Fruit fly (Drosophila melanogaster) whole organism, wandering third instar larva: ENCODE measurements around the gene Lcp65Ag1.

Experiments
- CG32264 ChIP-seq: fragments of 200-800 bp; sonication (Bioruptor generic); optimal IDR thresholded peaks from 2 replicates; lab custom pipeline; 2016; ENCODE audit warnings: missing biosample characterization, missing genetic modification characterization
- CG9705 ChIP-seq: fragments of 200-800 bp; sonication (Bioruptor generic); optimal IDR thresholded peaks from 2 replicates; lab custom pipeline; 2018; ENCODE audit warnings: missing biosample characterization, mild to moderate bottlenecking, missing genetic modification characterization
- CrebA ChIP-seq: fragments of 200-800 bp; sonication (Bioruptor generic); optimal IDR thresholded peaks from 2 replicates; lab custom pipeline; 2016; ENCODE audit warnings: missing biosample characterization, mild to moderate bottlenecking, missing genetic modification characterization, borderline replicate concordance
- Dif ChIP-seq: fragments of 200-275, 200-300 bp; sonication (Bioruptor generic); optimal IDR thresholded peaks from 2 replicates; lab custom pipeline; 2018; ENCODE audit warnings: missing biosample characterization, missing genetic modification characterization; ENCODE audit not compliant: partially characterized antibody
- GATAd ChIP-seq: sonication (Bioruptor generic); optimal IDR thresholded peaks from 2 replicates; lab custom pipeline; 2016; ENCODE audit warnings: missing biosample characterization, missing genetic modification characterization
- HLH106 ChIP-seq: fragments of 200-800 bp; optimal IDR thresholded peaks from 3 replicates; lab custom pipeline; 2019; ENCODE audit warnings: missing biosample characterization, mild to moderate bottlenecking, missing genetic modification characterization, moderate library complexity
- Hnf4 ChIP-seq: fragments of 200-800 bp; sonication (Bioruptor generic); optimal IDR thresholded peaks from 2 replicates; lab custom pipeline; 2016; ENCODE audit warnings: missing biosample characterization, mild to moderate bottlenecking, missing genetic modification characterization
- Hr78 ChIP-seq: fragments of >200 bp; optimal IDR thresholded peaks from 2 replicates; lab custom pipeline; 2017; ENCODE audit warnings: missing biosample characterization, missing genetic modification characterization
- Hr83 ChIP-seq: fragments of 200-300 bp; sonication (Bioruptor generic); optimal IDR thresholded peaks from 2 replicates; lab custom pipeline; 2016; ENCODE audit warnings: missing biosample characterization, mild to moderate bottlenecking, missing genetic modification characterization, moderate library complexity; ENCODE audit not compliant: poor library complexity, severe bottlenecking
- Jra ChIP-seq: sonication (Bioruptor generic); optimal IDR thresholded peaks from 2 replicates; lab custom pipeline; 2016; ENCODE audit warnings: missing biosample characterization, missing genetic modification characterization
- Myc ChIP-seq: fragments of >200 bp; optimal IDR thresholded peaks from 2 replicates; lab custom pipeline; 2017
- OdsH ChIP-seq: fragments of 200-800 bp; sonication (Bioruptor generic); optimal IDR thresholded peaks from 2 replicates; lab custom pipeline; 2016; ENCODE audit warnings: missing biosample characterization, mild to moderate bottlenecking, missing genetic modification characterization
- Rel ChIP-seq, 2 experiments: fragments of 200-800 bp; sonication (Bioruptor generic) in 1 of 2; optimal IDR thresholded peaks; 2 replicates in 1 of 2; 3 replicates in 1 of 2; lab custom pipeline; 2016 to 2019; ENCODE audit warnings: mild to moderate bottlenecking in 2 of 2, missing biosample characterization in 2 of 2, missing genetic modification characterization in 2 of 2, moderate library complexity in 1 of 2
- Vsx2 ChIP-seq: fragments of 200-300, 225-300 bp; sonication (Bioruptor generic); optimal IDR thresholded peaks from 2 replicates; lab custom pipeline; 2018; ENCODE audit warnings: missing biosample characterization, missing genetic modification characterization; ENCODE audit not compliant: partially characterized antibody
- brk ChIP-seq: fragments of 200-800 bp; sonication (Bioruptor generic); optimal IDR thresholded peaks from 2 replicates; lab custom pipeline; 2016; ENCODE audit warnings: missing biosample characterization, mild to moderate bottlenecking, missing genetic modification characterization
- dmrt93B ChIP-seq: fragments of 200-800 bp; sonication (Bioruptor generic); optimal IDR thresholded peaks from 2 replicates; lab custom pipeline; 2018; ENCODE audit warnings: missing biosample characterization, mild to moderate bottlenecking, missing genetic modification characterization
- ey ChIP-seq: fragments of 200-800 bp; sonication (Bioruptor generic); optimal IDR thresholded peaks from 2 replicates; lab custom pipeline; 2016; ENCODE audit warnings: missing biosample characterization, missing genetic modification characterization
- foxo ChIP-seq, 2 experiments: fragments of 200-800 bp; sonication (Bioruptor generic); optimal IDR thresholded peaks; 2 replicates in 1 of 2; 3 replicates in 1 of 2; lab custom pipeline; 2016 to 2017; ENCODE audit warnings: missing biosample characterization in 2 of 2, missing genetic modification characterization in 2 of 2
- fru ChIP-seq: fragments of 200-800 bp; sonication (Bioruptor generic); optimal IDR thresholded peaks from 3 replicates; lab custom pipeline; 2016; ENCODE audit warnings: missing biosample characterization, mild to moderate bottlenecking, missing genetic modification characterization
- h ChIP-seq: fragments of 200-800 bp; sonication (Bioruptor generic); optimal IDR thresholded peaks from 3 replicates; lab custom pipeline; 2016; ENCODE audit warnings: missing biosample characterization, mild to moderate bottlenecking, missing genetic modification characterization
- jim ChIP-seq: fragments of 175-275, 200-325 bp; sonication (Bioruptor generic); optimal IDR thresholded peaks from 2 replicates; lab custom pipeline; 2016; ENCODE audit warnings: missing biosample characterization, mild to moderate bottlenecking, missing genetic modification characterization
- lola ChIP-seq: fragments of >200 bp; optimal IDR thresholded peaks from 2 replicates; lab custom pipeline; 2017; ENCODE audit warnings: missing biosample characterization, missing genetic modification characterization
- pan ChIP-seq: fragments of >200 bp; optimal IDR thresholded peaks from 2 replicates; lab custom pipeline; 2017
- psq ChIP-seq: fragments of 200-800 bp; sonication (Bioruptor generic); optimal IDR thresholded peaks from 3 replicates; lab custom pipeline; 2017; ENCODE audit warnings: missing biosample characterization, mild to moderate bottlenecking, missing genetic modification characterization, moderate library complexity
- rgr ChIP-seq: fragments of 200-800 bp; sonication (Bioruptor generic); optimal IDR thresholded peaks from 3 replicates; lab custom pipeline; 2016; ENCODE audit warnings: missing biosample characterization, mild to moderate bottlenecking, missing genetic modification characterization
- sv ChIP-seq: fragments of 200-800 bp; sonication (Bioruptor generic); optimal IDR thresholded peaks from 3 replicates; lab custom pipeline; 2016; ENCODE audit warnings: missing biosample characterization, missing genetic modification characterization
- usp ChIP-seq: fragments of >200 bp; optimal IDR thresholded peaks from 2 replicates; lab custom pipeline; 2017; ENCODE audit warnings: missing biosample characterization, missing genetic modification characterization
- woc ChIP-seq: sonication (Bioruptor generic); optimal IDR thresholded peaks from 2 replicates; lab custom pipeline; 2016; ENCODE audit warnings: missing biosample characterization, mild to moderate bottlenecking, missing genetic modification characterization

Lcp65Ag1 gene

dm6 chr3L:6135174-6135573 lies at the start of gene Lcp65Ag1:
Lcp65Ag1 (minus strand) TSS chr3L:6135274.
- TF ChIP-seq rgr (GFP tag; lab: Kevin White, UChicago) (no peak), pan (lab: Kevin White, UChicago) (no peak), jim (GFP tag; lab: Kevin White, UChicago) (no peak)

- TF ChIP-seq rgr (GFP tag; lab: Kevin White, UChicago) (no peak), fru (GFP tag; lab: Kevin White, UChicago) (no peak), brk (GFP tag; lab: Kevin White, UChicago) (no peak), OdsH (peak; percentile 67), lola (GFP tag; lab: Kevin White, UChicago) (no peak), psq (GFP tag; lab: Kevin White, UChicago) (peak; percentile 64), Hr78 (GFP tag; lab: Kevin White, UChicago) (no peak), jim (GFP tag; lab: Kevin White, UChicago) (no peak), h (GFP tag; lab: Kevin White, UChicago) (no peak), CG32264 (GFP tag; lab: Kevin White, UChicago) (no peak), Myc (peak; percentile 99), dmrt93B (GFP tag; lab: Kevin White, UChicago) (no peak), Dif (GFP tag; lab: Kevin White, UChicago) (no peak), HLH106 (tag; lab: Kevin White, UChicago) (peak; percentile 86), Vsx2 (GFP tag; lab: Kevin White, UChicago) (no peak), CG9705 (GFP tag; lab: Kevin White, UChicago) (peak; percentile 78), woc (GFP tag; lab: Kevin White, UChicago) (peak; percentile 94), pan (lab: Kevin White, UChicago) (no peak), foxo (GFP tag; optimal IDR thresholded peaks at IDR 0.05; lab: Kevin White, UChicago) (peak in 1 of 2 experiments; percentile 80), Rel (GFP tag; optimal IDR thresholded peaks at IDR 0.05; lab: Kevin White, UChicago) (no peak), Rel (tag; optimal IDR thresholded peaks at IDR 0.05; lab: Kevin White, UChicago) (no peak), ey (GFP tag; lab: Kevin White, UChicago) (peak; percentile 69), CrebA (no peak), GATAd (peak; percentile 43), Jra (no peak), sv (GFP tag; lab: Kevin White, UChicago) (peak; percentile 70), Hr83 (GFP tag; lab: Kevin White, UChicago) (no peak)
Observed at dm6 chr3L:6181776-6182175, 46.7 kb upstream of the Lcp65Ag1 start, which contains the start of gene CG10274. CG10274 (minus strand) TSS chr3L:6181829.

- TF ChIP-seq OdsH (peak; percentile 37), sv (GFP tag; lab: Kevin White, UChicago) (peak; percentile 6), Hr83 (GFP tag; lab: Kevin White, UChicago) (no peak)
Observed at dm6 chr3L:6173826-6174255, 38.8 kb upstream of the Lcp65Ag1 start, which contains the start of the genes fmt and CG7376. fmt (minus strand) TSS chr3L:6173880. CG7376 (plus strand) TSS chr3L:6174248.

- TF ChIP-seq h (GFP tag; lab: Kevin White, UChicago) (no peak), Hnf4 (GFP tag; lab: Kevin White, UChicago) (no peak), ey (GFP tag; lab: Kevin White, UChicago) (no peak), usp (GFP tag; lab: Kevin White, UChicago) (no peak), lola (GFP tag; lab: Kevin White, UChicago) (no peak)
- TF ChIP-seq, all 38 proteins: peak for 0
Observed at dm6 chr3L:6162483-6163128, 27.5 kb upstream of the Lcp65Ag1 start, which contains the start of gene Prdm13. Prdm13 (plus strand) TSS chr3L:6163127.

dm6 chr3L:6161997-6162396 lies 26.9 kb upstream of the Lcp65Ag1 start:
- no peak for TF ChIP-seq Vsx2 (GFP tag; lab: Kevin White, UChicago)
- TF ChIP-seq usp (GFP tag; lab: Kevin White, UChicago): no peak
